Fruit fly (Drosophila melanogaster) whole organism, adult: ENCODE data around the gene CG7126.
A peak's percentile ranks its signal among the peaks of the same experiment; 100 is the strongest.

ENCODE experiments used
- CG14711 ChIP-seq: fragments of 200-800 bp; sonication (Bioruptor generic); optimal IDR thresholded peaks from 2 replicates; lab custom pipeline; 2018; ENCODE audit warnings: missing biosample characterization, mild to moderate bottlenecking, missing genetic modification characterization, moderate library complexity
- CG1620 ChIP-seq: fragments of 200-800 bp; sonication (Bioruptor generic); optimal IDR thresholded peaks from 2 replicates; lab custom pipeline; 2016; ENCODE audit warnings: missing biosample characterization, missing genetic modification characterization
- CG5204 ChIP-seq: fragments of 200-800 bp; sonication (Bioruptor generic); optimal IDR thresholded peaks from 2 replicates; lab custom pipeline; 2016; ENCODE audit warnings: missing biosample characterization, missing genetic modification characterization
- CG7045 ChIP-seq: fragments of 200-800 bp; sonication (Bioruptor generic); optimal IDR thresholded peaks from 2 replicates; lab custom pipeline; 2017; ENCODE audit warnings: missing biosample characterization, mild to moderate bottlenecking, missing genetic modification characterization
- CG7101 ChIP-seq: fragments of 200-800 bp; sonication (Bioruptor generic); optimal IDR thresholded peaks from 2 replicates; lab custom pipeline; 2018; ENCODE audit warnings: missing biosample characterization, mild to moderate bottlenecking, missing genetic modification characterization, moderate library complexity
- Clk ChIP-seq: fragments of 200-800 bp; sonication (Bioruptor generic); optimal IDR thresholded peaks from 2 replicates; lab custom pipeline; 2017; ENCODE audit warnings: missing biosample characterization, missing genetic modification characterization
- Hr96 ChIP-seq: fragments of 200-800 bp; sonication (Bioruptor generic); optimal IDR thresholded peaks from 2 replicates; lab custom pipeline; 2016; ENCODE audit warnings: missing biosample characterization, missing genetic modification characterization
- Mnt ChIP-seq: fragments of 200-800 bp; sonication (Bioruptor generic); optimal IDR thresholded peaks from 2 replicates; lab custom pipeline; 2016; ENCODE audit warnings: missing biosample characterization, mild to moderate bottlenecking, missing genetic modification characterization
- cic ChIP-seq: fragments of 200-800 bp; sonication (Bioruptor generic); optimal IDR thresholded peaks from 2 replicates; lab custom pipeline; 2017; ENCODE audit warnings: missing biosample characterization, mild to moderate bottlenecking, missing genetic modification characterization, moderate library complexity
- kay ChIP-seq: fragments of 200-800 bp; sonication (Bioruptor generic); peaks from one replicate; lab custom pipeline; 2016; ENCODE audit warnings: missing biosample characterization, missing genetic modification characterization, borderline replicate concordance
- ovo ChIP-seq: fragments of 200-800 bp; sonication (Bioruptor generic); optimal IDR thresholded peaks from 2 replicates; lab custom pipeline; 2016; ENCODE audit warnings: missing biosample characterization, missing genetic modification characterization
- toe ChIP-seq: fragments of 200-800 bp; sonication (Bioruptor generic); optimal IDR thresholded peaks from 2 replicates; lab custom pipeline; 2016; ENCODE audit warnings: missing biosample characterization, missing genetic modification characterization

- TF ChIP-seq CG14711 (tag; lab: Kevin White, UChicago): peak; percentile 47
- TF ChIP-seq kay (GFP tag; lab: Kevin White, UChicago): no peak
- TF ChIP-seq ovo: peak; percentile 41
- peak; percentile 66 for TF ChIP-seq Mnt
- peak; percentile 33 for TF ChIP-seq Clk (GFP tag; lab: Kevin White, UChicago)
- TF ChIP-seq CG5204 (GFP tag; lab: Kevin White, UChicago): no peak
- peak; percentile 66 for TF ChIP-seq CG1620
- TF ChIP-seq CG7045: peak; percentile 33
- TF ChIP-seq toe (GFP tag; lab: Kevin White, UChicago): no peak
- peak; percentile 67 for TF ChIP-seq Hr96
- TF ChIP-seq CG7101: peak; percentile 33
- TF ChIP-seq cic: peak; percentile 5
Measured at dm6 chr3R:18274328-18275098, 28.1 kb downstream of the CG7126 start, which contains the start of the genes Vps39 and eIF1A.
